Fruit fly (Drosophila melanogaster): ENCODE results near the gene JMJD5.

JMJD5 gene

dm6 chr3L:823597-823996, 17.6 kb downstream of the JMJD5 start:
- no peak for TF ChIP-seq rgr (GFP tag; optimal IDR thresholded peaks at IDR 0.05)
- no peak for TF ChIP-seq CrebA (GFP tag; optimal IDR thresholded peaks at IDR 0.05; ENCODE audit: borderline replicate concordance)
- no peak for TF ChIP-seq dl (GFP tag; optimal IDR thresholded peaks at IDR 0.05; ENCODE audit: insufficient read depth in 1 of 2, partially characterized antibody in 2 of 2)
- no peak for TF ChIP-seq sv (GFP tag; optimal IDR thresholded peaks at IDR 0.05)
- TF ChIP-seq ey (GFP tag; optimal IDR thresholded peaks at IDR 0.05) = peak; percentile 2

- TF ChIP-seq rgr (GFP tag; optimal IDR thresholded peaks at IDR 0.05) (peak; percentile 60), GATAd (GFP tag; optimal IDR thresholded peaks at IDR 0.05) (no peak), Hnf4 (GFP tag; optimal IDR thresholded peaks at IDR 0.05) (peak; percentile 58), psq (GFP tag; optimal IDR thresholded peaks at IDR 0.05) (peak; percentile 26), foxo (GFP tag; optimal IDR thresholded peaks at IDR 0.05) (peak in 1 of 2 experiments; percentile 56), Dif (GFP tag; optimal IDR thresholded peaks at IDR 0.05; ENCODE audit: partially characterized antibody) (no peak), HLH106 (tag; optimal IDR thresholded peaks at IDR 0.05) (peak; percentile 69), Sp1 (GFP tag; optimal IDR thresholded peaks at IDR 0.05) (peak; percentile 60), h (GFP tag; optimal IDR thresholded peaks at IDR 0.05) (peak; percentile 55), dmrt93B (GFP tag; optimal IDR thresholded peaks at IDR 0.05) (peak; percentile 32), jim (GFP tag; optimal IDR thresholded peaks at IDR 0.05) (no peak), fru (GFP tag; optimal IDR thresholded peaks at IDR 0.05) (peak; percentile 72), CG9705 (GFP tag; optimal IDR thresholded peaks at IDR 0.05) (no peak), woc (GFP tag; optimal IDR thresholded peaks at IDR 0.05) (peak; percentile 20), sage (GFP tag; optimal IDR thresholded peaks at IDR 0.05) (no peak), Rel (GFP tag; optimal IDR thresholded peaks at IDR 0.05) (no peak), Rel (tag; optimal IDR thresholded peaks at IDR 0.05) (peak; percentile 4), OdsH (GFP tag; optimal IDR thresholded peaks at IDR 0.05) (peak; percentile 41), br (GFP tag; optimal IDR thresholded peaks at IDR 0.05) (peak; percentile 64), ey (GFP tag; optimal IDR thresholded peaks at IDR 0.05) (peak; percentile 72)
Measured at dm6 chr3L:822619-823018, 18.5 kb downstream of the JMJD5 start.

- no peak for TF ChIP-seq CrebA (GFP tag; optimal IDR thresholded peaks at IDR 0.05; ENCODE audit: borderline replicate concordance)
- peak; percentile 42 for TF ChIP-seq rgr (GFP tag; optimal IDR thresholded peaks at IDR 0.05)
- TF ChIP-seq tai (GFP tag; optimal IDR thresholded peaks at IDR 0.05) = no peak
- TF ChIP-seq fru (GFP tag; optimal IDR thresholded peaks at IDR 0.05) = peak; percentile 44
- TF ChIP-seq Hnf4 (GFP tag; optimal IDR thresholded peaks at IDR 0.05) = peak; percentile 26
- peak; percentile 55 for TF ChIP-seq h (GFP tag; optimal IDR thresholded peaks at IDR 0.05)
- no peak for TF ChIP-seq sv (GFP tag; optimal IDR thresholded peaks at IDR 0.05)
- TF ChIP-seq sage (GFP tag; optimal IDR thresholded peaks at IDR 0.05) = peak; percentile 21
- peak; percentile 28 for TF ChIP-seq ey (GFP tag; optimal IDR thresholded peaks at IDR 0.05)
- TF ChIP-seq dmrt93B (GFP tag; optimal IDR thresholded peaks at IDR 0.05) = peak; percentile 40
- peak in 1 of 2 experiments; percentile 41 for TF ChIP-seq foxo (GFP tag; optimal IDR thresholded peaks at IDR 0.05)
- TF ChIP-seq Dfd (GFP tag; optimal IDR thresholded peaks at IDR 0.05) = no peak
- TF ChIP-seq HLH106 (tag; optimal IDR thresholded peaks at IDR 0.05) = peak; percentile 55
- TF ChIP-seq OdsH (GFP tag; optimal IDR thresholded peaks at IDR 0.05) = peak; percentile 27
- peak; percentile 16 for TF ChIP-seq psq (GFP tag; optimal IDR thresholded peaks at IDR 0.05)
- peak; percentile 32 for TF ChIP-seq br (GFP tag; optimal IDR thresholded peaks at IDR 0.05)
- TF ChIP-seq Sp1 (GFP tag; optimal IDR thresholded peaks at IDR 0.05) = peak; percentile 15
Measured at dm6 chr3L:821951-822350, 19.2 kb downstream of the JMJD5 start.

dm6 chr3L:820975-821598, 20.1 kb downstream of the JMJD5 start:
- no peak for TF ChIP-seq CG32264 (GFP tag; optimal IDR thresholded peaks at IDR 0.05)
- TF ChIP-seq fru (GFP tag; optimal IDR thresholded peaks at IDR 0.05) = peak; percentile 10

dm6 chr3L:820332-820731, 20.8 kb downstream of the JMJD5 start:
- TF ChIP-seq lola (GFP tag; optimal IDR thresholded peaks at IDR 0.05) = no peak
- TF ChIP-seq usp (GFP tag; optimal IDR thresholded peaks at IDR 0.05) = no peak
- peak; percentile 74 for TF ChIP-seq fru (GFP tag; optimal IDR thresholded peaks at IDR 0.05)
- peak; percentile 82 for TF ChIP-seq Sp1 (GFP tag; optimal IDR thresholded peaks at IDR 0.05)
- TF ChIP-seq psq (GFP tag; optimal IDR thresholded peaks at IDR 0.05) = peak; percentile 69
- TF ChIP-seq rgr (GFP tag; optimal IDR thresholded peaks at IDR 0.05) = peak; percentile 75
- no peak for TF ChIP-seq Dfd (GFP tag; optimal IDR thresholded peaks at IDR 0.05)
- no peak for TF ChIP-seq CG9705 (GFP tag; optimal IDR thresholded peaks at IDR 0.05)
- TF ChIP-seq jim (GFP tag; optimal IDR thresholded peaks at IDR 0.05) = no peak
- peak; percentile 13 for TF ChIP-seq woc (GFP tag; optimal IDR thresholded peaks at IDR 0.05)
- TF ChIP-seq dsf (GFP tag; optimal IDR thresholded peaks at IDR 0.05; ENCODE audit: borderline replicate concordance) = no peak
- TF ChIP-seq brk (GFP tag; optimal IDR thresholded peaks at IDR 0.05) = peak; percentile 48
- TF ChIP-seq Myc (optimal IDR thresholded peaks at IDR 0.05) = no peak
- TF ChIP-seq sage (GFP tag; optimal IDR thresholded peaks at IDR 0.05) = peak; percentile 36
- TF ChIP-seq dmrt93B (GFP tag; optimal IDR thresholded peaks at IDR 0.05) = peak; percentile 56
- no peak for TF ChIP-seq Hr83 (GFP tag; optimal IDR thresholded peaks at IDR 0.05; ENCODE audit: poor library complexity, severe bottlenecking)
- no peak for TF ChIP-seq CrebA (GFP tag; optimal IDR thresholded peaks at IDR 0.05; ENCODE audit: borderline replicate concordance)
- TF ChIP-seq ey (GFP tag; optimal IDR thresholded peaks at IDR 0.05) = peak; percentile 49
- no peak for TF ChIP-seq Hr78 (GFP tag; optimal IDR thresholded peaks at IDR 0.05)
- TF ChIP-seq tai (GFP tag; optimal IDR thresholded peaks at IDR 0.05) = no peak
- TF ChIP-seq Jra (GFP tag; optimal IDR thresholded peaks at IDR 0.05) = no peak
- TF ChIP-seq OdsH (GFP tag; optimal IDR thresholded peaks at IDR 0.05) = peak; percentile 67
- no peak for TF ChIP-seq Vsx2 (GFP tag; optimal IDR thresholded peaks at IDR 0.05; ENCODE audit: partially characterized antibody)
- peak; percentile 63 for TF ChIP-seq br (GFP tag; optimal IDR thresholded peaks at IDR 0.05)
- TF ChIP-seq GATAd (GFP tag; optimal IDR thresholded peaks at IDR 0.05) = no peak
- no peak for TF ChIP-seq Dif (GFP tag; optimal IDR thresholded peaks at IDR 0.05; ENCODE audit: partially characterized antibody)
- peak; percentile 82 for TF ChIP-seq HLH106 (tag; optimal IDR thresholded peaks at IDR 0.05)
- TF ChIP-seq Rel (GFP tag; optimal IDR thresholded peaks at IDR 0.05) = peak; percentile 22
- peak; percentile 24 for TF ChIP-seq Rel (tag; optimal IDR thresholded peaks at IDR 0.05)
- peak; percentile 81 for TF ChIP-seq h (GFP tag; optimal IDR thresholded peaks at IDR 0.05)
- peak; percentile 0 for TF ChIP-seq CG32264 (GFP tag; optimal IDR thresholded peaks at IDR 0.05)

All from whole organism, wandering third instar larva.